Fruit fly (Drosophila melanogaster) whole organism: ENCODE measurements around the gene CNPYb.

Source experiments
- CG8478 ChIP-seq: fragments of >200 bp; optimal IDR thresholded peaks from 2 replicates; lab custom pipeline; 2018; ENCODE audit warnings: inconsistent platforms
- Dll ChIP-seq: fragments of >200 bp; optimal IDR thresholded peaks from 2 replicates; lab custom pipeline; 2017
- EcR ChIP-seq, 2 experiments: fragments of >200 bp; optimal IDR thresholded peaks; 2 replicates each; lab custom pipeline; 2017; ENCODE audit warnings: missing biosample characterization in 2 of 2, missing genetic modification characterization in 2 of 2, missing genetic modification reagents in 2 of 2
- pan ChIP-seq: fragments of >200 bp; optimal IDR thresholded peaks from 2 replicates; lab custom pipeline; 2017
- psq ChIP-seq: fragments of >200 bp; optimal IDR thresholded peaks from 2 replicates; lab custom pipeline; 2017
- usp ChIP-seq: fragments of >200 bp; optimal IDR thresholded peaks from 2 replicates; lab custom pipeline; 2017; ENCODE audit warnings: missing biosample characterization, missing genetic modification characterization, mixed read lengths

- TF ChIP-seq psq (lab: Kevin White, UChicago) (no peak), CG8478 (lab: Kevin White, UChicago) (no peak), usp (no peak), EcR (GFP tag; optimal IDR thresholded peaks at IDR 0.05; lab: Kevin White, UChicago) (no peak), Dll (lab: Kevin White, UChicago) (no peak), pan (lab: Kevin White, UChicago) (no peak)
Measured at dm6 chr3L:19049669-19050510, 46.1 kb downstream of the CNPYb start.
